Fruit fly (Drosophila melanogaster): Measurements from ENCODE around the gene CG43342.

The CG43342 gene

DNA sequence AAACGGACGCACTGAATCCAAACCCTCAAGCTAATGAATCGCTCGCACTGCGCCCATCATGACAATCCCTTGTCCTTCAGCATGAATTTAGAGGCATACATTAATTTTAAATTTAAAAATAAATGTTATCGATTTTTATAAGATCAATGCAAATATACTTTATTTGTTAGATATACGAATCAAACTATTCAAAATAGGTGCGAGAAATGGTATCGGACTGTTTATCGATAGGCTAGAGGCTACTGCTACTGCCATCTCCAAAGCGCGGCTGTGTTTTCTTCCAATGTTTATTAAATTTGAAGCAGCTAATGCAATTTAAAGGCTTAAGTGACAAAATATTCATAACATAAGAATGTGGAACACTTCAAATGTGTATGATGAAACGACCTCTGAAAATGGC, at the start of gene CG43342:
TSS of gene CG43342 (plus strand) at position 264 of the 400 bp plus-strand sequence.
- TF ChIP-seq CTCF (optimal IDR thresholded peaks at IDR 0.05), result no peak
- no peak for TF ChIP-seq CG8478 (optimal IDR thresholded peaks at IDR 0.05)

DNA sequence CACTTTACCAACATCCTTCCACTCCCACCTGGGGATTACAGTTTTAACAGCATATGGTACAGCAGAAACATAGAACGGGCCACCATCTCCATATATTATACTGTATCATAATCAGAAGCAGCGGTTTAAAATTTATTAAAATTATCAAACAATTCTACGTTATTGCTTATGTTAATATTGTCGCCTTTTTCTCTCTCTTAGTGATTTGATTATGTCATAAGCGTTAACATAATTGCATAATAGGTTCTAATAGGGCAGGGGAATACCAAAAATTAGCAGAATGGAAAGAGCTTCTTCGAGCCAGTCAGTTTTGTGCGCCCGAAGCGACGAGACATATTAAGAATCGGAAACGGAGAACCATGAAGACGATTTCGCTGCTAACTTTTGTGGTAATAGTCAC, 49.4 kb upstream of the CG43342 start, which contains the start of gene CG13862:
TSS of gene CG13862 (plus strand) at position 301 of the 400 bp plus-strand sequence.
- TF ChIP-seq CTCF (optimal IDR thresholded peaks at IDR 0.05) (no peak), CG8478 (optimal IDR thresholded peaks at IDR 0.05) (no peak)

DNA sequence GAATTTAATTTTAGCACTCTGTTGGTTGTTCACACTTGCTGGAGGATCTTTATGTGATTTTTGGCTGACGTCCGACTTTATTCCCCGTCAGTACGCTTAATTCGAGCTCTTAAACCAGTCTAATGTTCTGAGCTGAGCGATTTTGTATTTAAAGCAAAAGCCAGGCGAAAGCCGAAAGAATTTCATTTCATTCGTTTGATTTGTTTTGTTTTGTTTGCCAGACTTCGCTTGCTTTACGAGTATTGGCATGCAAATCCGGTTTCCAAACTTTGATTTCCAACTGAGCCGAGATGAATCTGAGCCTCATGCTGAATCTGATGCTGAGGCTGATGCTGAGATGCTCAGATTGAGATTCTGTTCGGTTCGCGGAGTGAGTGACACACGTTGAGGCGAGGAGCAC, 47.1 kb upstream of the CG43342 start, which contains the start of gene CG5391:
TSS of gene CG5391 (minus strand) at position 101 of the 400 bp plus-strand sequence.
- TF ChIP-seq CG8478 (optimal IDR thresholded peaks at IDR 0.05) (no peak), CTCF (optimal IDR thresholded peaks at IDR 0.05) (no peak)

DNA sequence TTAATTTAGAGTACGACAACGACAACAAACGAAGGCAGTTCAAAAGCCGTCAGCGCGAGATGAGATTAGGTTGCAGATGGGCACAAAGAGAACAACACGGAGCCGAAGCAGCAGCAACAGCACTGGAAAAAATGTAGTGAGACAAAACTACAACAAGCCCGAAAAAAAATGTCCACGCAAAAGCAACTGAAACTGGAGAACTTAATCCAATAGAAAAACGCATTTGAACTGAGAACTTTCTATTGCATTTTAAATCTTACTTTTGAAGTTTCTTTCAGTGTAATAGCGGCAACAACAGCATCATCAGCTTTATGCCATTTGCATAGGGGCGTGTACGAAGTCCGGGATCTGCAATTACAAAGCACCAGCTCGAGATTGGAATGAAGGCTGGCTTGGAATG, 41.6 kb upstream of the CG43342 start:
- no peak for TF ChIP-seq CG8478 (optimal IDR thresholded peaks at IDR 0.05)
- TF ChIP-seq CTCF (optimal IDR thresholded peaks at IDR 0.05), result no peak

- TF ChIP-seq CTCF (optimal IDR thresholded peaks at IDR 0.05) (no peak), CG8478 (optimal IDR thresholded peaks at IDR 0.05) (no peak)
Measured at dm6 chr3R:22340207-22340606, 40.9 kb upstream of the CG43342 start, which contains the start of gene CG5388. Gene CG5388, minus strand, starts transcription at chr3R:22340307.

- TF ChIP-seq CG8478 (optimal IDR thresholded peaks at IDR 0.05) (no peak), CTCF (optimal IDR thresholded peaks at IDR 0.05) (no peak)
Measured at dm6 chr3R:22341652-22342051, 39.5 kb upstream of the CG43342 start.

DNA sequence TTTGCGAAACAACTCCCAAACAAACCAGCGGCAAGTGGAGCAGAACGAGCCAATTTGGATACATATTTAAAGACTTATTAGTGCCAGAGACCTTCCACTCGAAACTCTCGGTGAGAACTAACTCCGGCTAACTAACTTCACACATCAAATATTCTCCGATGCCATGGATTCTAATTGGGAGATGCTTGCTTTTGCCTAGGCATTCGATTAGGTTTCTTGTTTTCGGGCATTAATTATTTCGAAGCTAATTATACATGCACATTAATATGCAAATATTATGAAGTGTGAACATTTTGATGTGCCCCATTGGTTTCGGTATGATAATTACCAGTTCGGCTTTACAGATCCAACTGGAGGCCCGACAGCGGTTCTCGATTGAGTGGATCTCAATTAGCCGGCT, 39.0 kb upstream of the CG43342 start, which contains the start of gene CG5386:
TSS of gene CG5386 (minus strand) at position 101 of the 400 bp plus-strand sequence.
- no peak for TF ChIP-seq CG8478 (optimal IDR thresholded peaks at IDR 0.05)
- TF ChIP-seq CTCF (optimal IDR thresholded peaks at IDR 0.05), result no peak

dm6 chr3R:22342708-22343107, 38.4 kb upstream of the CG43342 start:
- TF ChIP-seq CTCF (optimal IDR thresholded peaks at IDR 0.05), result no peak
- no peak for TF ChIP-seq CG8478 (optimal IDR thresholded peaks at IDR 0.05)

- TF ChIP-seq CTCF (optimal IDR thresholded peaks at IDR 0.05), result no peak
- no peak for TF ChIP-seq CG8478 (optimal IDR thresholded peaks at IDR 0.05)
Measured at dm6 chr3R:22351396-22351795, 29.7 kb upstream of the CG43342 start, which contains the start of gene rdhB. Gene rdhB, plus strand, starts transcription at chr3R:22351696.

dm6 chr3R:22356464-22357410, 24.4 kb upstream of the CG43342 start, which contains the start of gene Sar1:
Gene Sar1, plus strand, starts transcription at chr3R:22356685.
- TF ChIP-seq CTCF (optimal IDR thresholded peaks at IDR 0.05), result peak; percentile 72 to 77
- TF ChIP-seq CG8478 (optimal IDR thresholded peaks at IDR 0.05), result no peak

- TF ChIP-seq CTCF (optimal IDR thresholded peaks at IDR 0.05) (no peak), CG8478 (optimal IDR thresholded peaks at IDR 0.05) (no peak)
Measured at dm6 chr3R:22357942-22358341, 23.2 kb upstream of the CG43342 start.

- TF ChIP-seq CG8478 (optimal IDR thresholded peaks at IDR 0.05) (no peak), CTCF (optimal IDR thresholded peaks at IDR 0.05) (no peak)
Measured at dm6 chr3R:22358810-22359209, 22.3 kb upstream of the CG43342 start.

DNA sequence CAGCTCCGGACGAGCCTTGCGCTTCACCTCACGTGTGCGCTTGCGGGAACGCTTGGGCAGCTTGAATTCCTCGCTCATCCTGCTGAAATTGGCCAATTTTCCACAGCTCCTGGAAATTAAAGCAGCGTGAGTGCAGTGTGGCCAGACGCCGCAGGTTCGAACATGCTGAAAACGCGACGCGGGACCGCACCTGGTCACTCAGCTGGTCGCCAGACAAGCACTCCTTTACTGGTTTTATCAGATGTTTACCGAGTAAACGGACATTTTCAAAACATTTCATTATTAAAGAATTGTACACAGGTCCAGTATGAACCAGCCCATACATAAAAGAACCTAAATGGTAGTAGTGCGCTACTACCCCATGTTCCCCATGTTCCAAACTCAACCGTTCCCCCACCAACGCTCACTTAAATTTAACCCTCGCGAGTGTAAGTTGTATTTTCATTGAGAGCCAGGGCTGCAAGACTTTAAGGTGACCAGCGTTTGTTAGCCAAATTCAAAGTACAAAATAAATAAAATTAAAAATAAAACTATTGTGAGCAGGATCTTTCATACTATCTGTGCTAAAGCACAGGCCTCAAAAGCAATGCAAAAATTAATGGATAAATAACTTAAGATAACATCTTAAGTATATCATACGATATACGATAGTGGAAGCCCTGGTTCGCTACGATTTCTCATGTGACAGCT, 18.8 kb upstream of the CG43342 start, which contains the start of the genes JMJD6, CG7071 and Muted:
TSS of gene JMJD6 (minus strand) at position 154 of the 690 bp plus-strand sequence.
TSS of gene CG7071 (plus strand) at position 403 of the 690 bp plus-strand sequence.
TSS of gene Muted (plus strand) at position 403 of the 690 bp plus-strand sequence.
- peak in 1 of 2 experiments; percentile 32 for TF ChIP-seq CTCF (optimal IDR thresholded peaks at IDR 0.05)
- TF ChIP-seq CG8478 (optimal IDR thresholded peaks at IDR 0.05), result no peak

DNA sequence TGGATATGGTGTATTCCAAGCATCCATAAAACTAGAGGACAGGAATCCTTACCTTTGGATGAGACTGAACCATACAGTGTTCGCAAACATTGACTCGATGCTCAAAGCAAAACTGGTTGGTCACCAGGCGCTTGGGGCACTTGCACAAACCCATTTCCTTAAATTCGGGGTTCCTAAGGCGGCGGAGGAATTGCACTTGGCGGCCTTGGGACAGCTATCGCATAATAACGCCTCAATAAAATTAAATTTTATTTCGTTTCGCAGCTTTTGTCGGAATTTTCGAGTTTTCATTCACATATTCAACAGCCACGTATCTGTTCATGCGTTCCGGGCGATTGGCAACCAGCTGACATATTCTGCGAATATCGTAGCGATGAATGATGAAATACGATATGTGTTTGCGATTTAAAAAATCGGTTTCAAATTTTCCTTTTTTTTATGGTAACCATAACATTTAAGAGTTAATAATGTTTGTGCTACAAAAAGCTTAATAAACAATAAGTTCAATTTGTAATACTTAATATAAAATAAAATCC, 15.4 kb upstream of the CG43342 start, which contains the start of gene CG5382:
TSS of gene CG5382 (minus strand) at position 324 of the 536 bp plus-strand sequence.
- TF ChIP-seq CG8478 (optimal IDR thresholded peaks at IDR 0.05), result no peak
- no peak for TF ChIP-seq CTCF (optimal IDR thresholded peaks at IDR 0.05)
